Worm (Caenorhabditis elegans) whole organism, L1 larva: ENCODE results near the gene noca-1.

Source experiments
- C04F5.9 ChIP-seq: sonication (generic microtip); optimal IDR thresholded peaks from 2 replicates; lab custom pipeline; 2016; ENCODE audit warnings: missing genetic modification characterization, missing compliant biosample characterization
- C16A3.4 ChIP-seq: fragments of 150-350 bp; optimal IDR thresholded peaks from 2 replicates; lab custom pipeline; 2014; ENCODE audit warnings: missing biosample characterization, missing genetic modification characterization
- C34B4.2 ChIP-seq: sonication (generic microtip); optimal IDR thresholded peaks from 2 replicates; lab custom pipeline; 2017; ENCODE audit warnings: mild to moderate bottlenecking, missing genetic modification characterization, missing compliant biosample characterization
- F16B12.6 ChIP-seq: fragments of 150-350 bp; optimal IDR thresholded peaks from 2 replicates; lab custom pipeline; 2014; ENCODE audit warnings: missing biosample characterization, missing genetic modification characterization
- Y116A8C.19 ChIP-seq: sonication (generic microtip); optimal IDR thresholded peaks from 2 replicates; lab custom pipeline; 2016; ENCODE audit warnings: missing compliant biosample characterization, missing genetic modification characterization, borderline replicate concordance
- alr-1 ChIP-seq: fragments of 200-800 bp; sonication (Bioruptor generic); optimal IDR thresholded peaks from 2 replicates; lab custom pipeline; 2018; ENCODE audit warnings: borderline replicate concordance, mild to moderate bottlenecking, missing genetic modification characterization, missing compliant biosample characterization
- aly-2 ChIP-seq: fragments of 150-350 bp; optimal IDR thresholded peaks from 2 replicates; lab custom pipeline; 2014; ENCODE audit warnings: missing biosample characterization, missing genetic modification characterization
- ama-1 ChIP-seq: fragments of 150-350 bp; optimal IDR thresholded peaks from 2 replicates; lab custom pipeline; 2014
- blmp-1 ChIP-seq: fragments of 150-350 bp; optimal IDR thresholded peaks from 2 replicates; lab custom pipeline; 2014; ENCODE audit warnings: missing biosample characterization, missing genetic modification characterization
- ceh-8 ChIP-seq: fragments of 200-800 bp; sonication (Bioruptor generic); optimal IDR thresholded peaks from 2 replicates; lab custom pipeline; 2018; ENCODE audit warnings: mild to moderate bottlenecking, missing genetic modification characterization, moderate library complexity, missing compliant biosample characterization
- ceh-82 ChIP-seq, 3 experiments: fragments of 150-350 bp in 1 of 3; sonication (generic microtip) in 2 of 3; optimal IDR thresholded peaks; 2 replicates each; lab custom pipeline; 2014 to 2017; ENCODE audit warnings: missing biosample characterization in 3 of 3, missing genetic modification characterization in 3 of 3
- ceh-90 ChIP-seq: sonication (generic microtip); optimal IDR thresholded peaks from 2 replicates; lab custom pipeline; 2016; ENCODE audit warnings: missing genetic modification characterization, missing compliant biosample characterization
- ces-1 ChIP-seq: fragments of 150-350 bp; optimal IDR thresholded peaks from 2 replicates; lab custom pipeline; 2014; ENCODE audit warnings: missing biosample characterization, missing genetic modification reagents, missing genetic modification characterization
- dpl-1 ChIP-seq, 3 experiments: fragments of 150-350 bp in 2 of 3; sonication (generic microtip) in 1 of 3; optimal IDR thresholded peaks; 2 replicates each; lab custom pipeline; 2014 to 2017; ENCODE audit warnings: missing biosample characterization in 3 of 3, missing genetic modification characterization in 3 of 3, missing genetic modification reagents in 3 of 3
- efl-1 ChIP-seq, 4 experiments: fragments of 150-350 bp; optimal IDR thresholded peaks in 3 of 4; peaks in 1 of 4; 1 replicate in 1 of 4; 2 replicates in 3 of 4; lab custom pipeline; 2014; ENCODE audit warnings: missing biosample characterization in 2 of 4, missing genetic modification characterization in 2 of 4, missing genetic modification reagents in 2 of 4
- elt-2 ChIP-seq: sonication (generic microtip); optimal IDR thresholded peaks from 2 replicates; lab custom pipeline; 2016; ENCODE audit warnings: missing genetic modification characterization, mild to moderate bottlenecking, inconsistent platforms, missing compliant biosample characterization, missing genetic modification reagents
- elt-3 ChIP-seq, 6 experiments: fragments of 150-350 bp in 1 of 6; sonication (generic microtip); optimal IDR thresholded peaks; 2 replicates each; lab custom pipeline; 2017 to 2018; ENCODE audit warnings: missing biosample characterization in 6 of 6, missing genetic modification characterization in 6 of 6, inconsistent platforms in 1 of 6
- ets-5 ChIP-seq: fragments of 200-800 bp; sonication (Bioruptor generic); IDR thresholded peaks from 2 replicates; pipeline ENCODE4 v1.3.6; 2022; ENCODE audit warnings: missing genetic modification characterization, missing compliant biosample characterization
- fkh-4 ChIP-seq: sonication (generic microtip); optimal IDR thresholded peaks from 2 replicates; lab custom pipeline; 2016; ENCODE audit warnings: missing compliant biosample characterization, missing genetic modification characterization, borderline replicate concordance
- grh-1 ChIP-seq: fragments of 200-800 bp; sonication (Bioruptor generic); IDR thresholded peaks from 2 replicates; pipeline ENCODE4 v1.3.6; 2022; ENCODE audit warnings: missing genetic modification reagents, missing genetic modification characterization, missing compliant biosample characterization
- hlh-4 ChIP-seq: sonication (generic microtip); optimal IDR thresholded peaks from 2 replicates; lab custom pipeline; 2016; ENCODE audit warnings: mild to moderate bottlenecking, missing genetic modification characterization, missing compliant biosample characterization
- hpl-2 ChIP-seq: fragments of 150-350 bp; optimal IDR thresholded peaks from 2 replicates; lab custom pipeline; 2014; ENCODE audit warnings: missing biosample characterization, missing genetic modification reagents, missing genetic modification characterization
- isw-1 ChIP-seq: fragments of 200-800 bp; sonication (Bioruptor generic); IDR thresholded peaks from 2 replicates; pipeline ENCODE4 v1.3.6; 2022; ENCODE audit warnings: missing genetic modification characterization, missing compliant biosample characterization
- jun-1 ChIP-seq: fragments of 150-350 bp; optimal IDR thresholded peaks from 2 replicates; lab custom pipeline; 2014; ENCODE audit warnings: missing biosample characterization, missing genetic modification reagents, missing genetic modification characterization
- lin-13 ChIP-seq: fragments of 150-350 bp; optimal IDR thresholded peaks from 2 replicates; lab custom pipeline; 2014; ENCODE audit warnings: missing biosample characterization, missing genetic modification reagents, missing genetic modification characterization
- lin-15B ChIP-seq: fragments of 150-350 bp; sonication (generic microtip); optimal IDR thresholded peaks from 3 replicates; lab custom pipeline; 2014; ENCODE audit warnings: missing biosample characterization, missing genetic modification characterization
- lin-39 ChIP-seq: fragments of 150-350 bp; optimal IDR thresholded peaks from 2 replicates; lab custom pipeline; 2014; ENCODE audit warnings: missing biosample characterization, missing genetic modification reagents, missing genetic modification characterization
- lir-3 ChIP-seq: sonication (generic microtip); optimal IDR thresholded peaks from 2 replicates; lab custom pipeline; 2016; ENCODE audit warnings: mild to moderate bottlenecking, missing genetic modification characterization, moderate library complexity, missing compliant biosample characterization; ENCODE audit not compliant: poor library complexity
- mab-9 ChIP-seq: fragments of 200-800 bp; sonication (Bioruptor generic); IDR thresholded peaks from 2 replicates; pipeline ENCODE4 v1.3.6; 2022; ENCODE audit warnings: missing genetic modification reagents, missing genetic modification characterization, missing compliant biosample characterization
- mdl-1 ChIP-seq, 2 experiments: fragments of 150-350 bp; optimal IDR thresholded peaks; 2 replicates each; lab custom pipeline; 2014 to 2017; ENCODE audit warnings: missing biosample characterization in 2 of 2, missing genetic modification characterization in 2 of 2, inconsistent platforms in 1 of 2
- mef-2 ChIP-seq: fragments of 150-350 bp; optimal IDR thresholded peaks from 2 replicates; lab custom pipeline; 2014; ENCODE audit warnings: missing biosample characterization, missing genetic modification characterization
- nhr-12 ChIP-seq: sonication (generic microtip); optimal IDR thresholded peaks from 2 replicates; lab custom pipeline; 2017; ENCODE audit warnings: missing biosample characterization, missing genetic modification characterization
- nhr-28 ChIP-seq: fragments of 150-350 bp; optimal IDR thresholded peaks from 2 replicates; lab custom pipeline; 2014; ENCODE audit warnings: missing biosample characterization, missing genetic modification characterization
- nhr-71 ChIP-seq: sonication (generic microtip); optimal IDR thresholded peaks from 2 replicates; lab custom pipeline; 2016; ENCODE audit warnings: mild to moderate bottlenecking, missing genetic modification characterization, moderate library complexity, missing compliant biosample characterization
- nhr-76 ChIP-seq: sonication (generic microtip); optimal IDR thresholded peaks from 2 replicates; lab custom pipeline; 2017; ENCODE audit warnings: missing biosample characterization, missing genetic modification characterization
- nhr-77 ChIP-seq: fragments of 150-350 bp; optimal IDR thresholded peaks from 2 replicates; lab custom pipeline; 2014; ENCODE audit warnings: missing biosample characterization, missing genetic modification characterization
- nhr-84 ChIP-seq: sonication (generic microtip); optimal IDR thresholded peaks from 2 replicates; lab custom pipeline; 2017; ENCODE audit warnings: missing biosample characterization, missing genetic modification characterization
- nhr-90 ChIP-seq: sonication (generic microtip); optimal IDR thresholded peaks from 2 replicates; lab custom pipeline; 2016; ENCODE audit warnings: mild to moderate bottlenecking, missing genetic modification characterization, missing compliant biosample characterization; ENCODE audit not compliant: poor library complexity
- pag-3 ChIP-seq: sonication (generic microtip); optimal IDR thresholded peaks from 2 replicates; lab custom pipeline; 2017; ENCODE audit warnings: missing genetic modification characterization, mild to moderate bottlenecking, missing compliant biosample characterization, antibody characterized with exemption, borderline replicate concordance; ENCODE audit not compliant: insufficient read depth
- pqm-1 ChIP-seq: sonication (generic microtip); optimal IDR thresholded peaks from 3 replicates; lab custom pipeline; 2017; ENCODE audit warnings: missing biosample characterization, missing genetic modification characterization
- rnt-1 ChIP-seq: sonication (generic microtip); optimal IDR thresholded peaks from 2 replicates; lab custom pipeline; 2016; ENCODE audit warnings: mild to moderate bottlenecking, missing genetic modification characterization, moderate library complexity, missing compliant biosample characterization
- sox-4 ChIP-seq: sonication (generic microtip); optimal IDR thresholded peaks from 2 replicates; lab custom pipeline; 2016; ENCODE audit warnings: missing genetic modification characterization, missing compliant biosample characterization
- sptf-1 ChIP-seq: fragments of 150-350 bp; optimal IDR thresholded peaks from 2 replicates; lab custom pipeline; 2014; ENCODE audit warnings: missing biosample characterization, missing genetic modification characterization
- unc-130 ChIP-seq: fragments of 150-350 bp; optimal IDR thresholded peaks from 2 replicates; lab custom pipeline; 2017; ENCODE audit warnings: missing biosample characterization, missing genetic modification characterization, inconsistent platforms
- unc-62 ChIP-seq: fragments of 150-350 bp; optimal IDR thresholded peaks from 2 replicates; lab custom pipeline; 2014; ENCODE audit warnings: missing biosample characterization, missing genetic modification reagents, missing genetic modification characterization
- zag-1 ChIP-seq: fragments of 150-350 bp; optimal IDR thresholded peaks from 2 replicates; lab custom pipeline; 2014; ENCODE audit warnings: missing biosample characterization, missing genetic modification characterization
- zip-4 ChIP-seq: fragments of 200-800 bp; sonication (Bioruptor generic); optimal IDR thresholded peaks from 2 replicates; lab custom pipeline; 2018; ENCODE audit warnings: mild to moderate bottlenecking, missing genetic modification characterization, moderate library complexity, missing compliant biosample characterization
- ztf-11 ChIP-seq, 2 experiments: sonication (generic microtip); optimal IDR thresholded peaks; 2 replicates each; lab custom pipeline; 2016 to 2017; ENCODE audit warnings: missing genetic modification characterization in 2 of 2, missing biosample characterization in 1 of 2, missing compliant biosample characterization in 1 of 2
- ztf-4 ChIP-seq: fragments of 150-350 bp; optimal IDR thresholded peaks from 2 replicates; lab custom pipeline; 2014; ENCODE audit warnings: missing biosample characterization, missing genetic modification characterization

Gene noca-1

DNA sequence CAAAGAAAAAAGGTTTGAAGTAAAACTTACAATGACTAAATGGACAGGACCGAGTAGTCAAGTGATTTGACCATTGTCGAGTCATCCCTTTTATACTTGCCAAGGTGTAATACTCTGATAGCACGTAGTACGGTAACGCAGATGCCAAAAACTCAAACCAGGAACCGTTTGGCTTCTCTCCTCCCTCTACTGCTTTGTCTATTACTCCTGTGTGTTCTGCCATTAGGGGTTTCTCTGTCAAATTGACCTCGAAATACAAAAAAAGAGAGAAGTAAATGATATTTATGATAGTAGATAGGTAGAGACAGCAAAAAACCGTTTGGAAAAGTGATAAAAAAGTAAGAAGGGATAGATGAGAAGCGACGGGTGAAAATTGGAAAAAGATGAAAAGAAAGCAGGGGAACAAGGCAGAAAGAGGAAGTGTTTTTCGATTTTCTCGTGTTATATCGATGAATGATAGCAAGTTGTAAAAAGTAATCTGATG, 49.5 kb downstream of the noca-1 start, which contains the start of the genes col-159 and col-160 (continued):
- TF ChIP-seq C04F5.9 (tag; lab: Kevin White, UChicago) (no peak), pqm-1 (tag; lab: Kevin White, UChicago) (no peak), ces-1 (GFP tag; lab: Kevin White, UChicago) (no peak), C16A3.4 (tag; lab: Kevin White, UChicago) (no peak), mab-9 (GFP tag; lab: Robert Waterston, UW) (no peak), efl-1 (optimal IDR thresholded peaks at IDR 0.05; lab: Kevin White, UChicago) (no peak), efl-1 (GFP tag; optimal IDR thresholded peaks at IDR 0.05 in 1 of 2; lab: Kevin White, UChicago) (no peak), C34B4.2 (tag; lab: Kevin White, UChicago) (no peak), fkh-4 (tag; lab: Kevin White, UChicago) (no peak), F16B12.6 (tag; lab: Kevin White, UChicago) (no peak), ztf-11 (tag; optimal IDR thresholded peaks at IDR 0.05; lab: Kevin White, UChicago) (no peak), elt-3 (tag; optimal IDR thresholded peaks at IDR 0.05; lab: Kevin White, UChicago) (peak in 3 of 6 experiments; percentile 58 to 84 (median 73)), nhr-76 (tag; lab: Kevin White, UChicago) (no peak), grh-1 (GFP tag; lab: Robert Waterston, UW) (peak; percentile 15; the same call in 1 of the 2 replicates), aly-2 (tag; lab: Kevin White, UChicago) (no peak), Y116A8C.19 (no peak), elt-2 (tag; lab: Kevin White, UChicago) (no peak), isw-1 (GFP tag; lab: Robert Waterston, UW) (no peak), ets-5 (GFP tag; lab: Robert Waterston, UW) (no peak), nhr-28 (tag; lab: Kevin White, UChicago) (no peak), ztf-4 (tag; lab: Kevin White, UChicago) (no peak), ceh-8 (GFP tag; lab: Kevin White, UChicago) (no peak), ceh-82 (tag; optimal IDR thresholded peaks at IDR 0.05; lab: Kevin White, UChicago) (no peak), alr-1 (no peak), zag-1 (tag; lab: Kevin White, UChicago) (no peak), ama-1 (no peak), lin-15B (tag; lab: Kevin White, UChicago) (no peak), lin-13 (no peak), unc-62 (no peak), sox-4 (tag; lab: Kevin White, UChicago) (no peak), nhr-84 (tag; lab: Kevin White, UChicago) (no peak), sptf-1 (tag; lab: Kevin White, UChicago) (no peak), nhr-71 (tag; lab: Kevin White, UChicago) (peak; percentile 60), pag-3 (tag; lab: Kevin White, UChicago) (peak; percentile 96), unc-130 (tag; lab: Kevin White, UChicago) (no peak), blmp-1 (peak; percentile 94), hpl-2 (no peak), nhr-77 (tag; lab: Kevin White, UChicago) (no peak), lin-39 (tag; lab: Kevin White, UChicago) (no peak), mef-2 (tag; lab: Kevin White, UChicago) (no peak), jun-1 (tag; lab: Kevin White, UChicago) (no peak), nhr-90 (tag; lab: Kevin White, UChicago) (peak; percentile 48), mdl-1 (tag; optimal IDR thresholded peaks at IDR 0.05; lab: Kevin White, UChicago) (no peak), dpl-1 (GFP tag; optimal IDR thresholded peaks at IDR 0.05; lab: Kevin White, UChicago) (no peak), ceh-90 (tag; lab: Kevin White, UChicago) (no peak), lir-3 (tag; lab: Kevin White, UChicago) (no peak), nhr-12 (no peak), rnt-1 (tag; lab: Kevin White, UChicago) (no peak), zip-4 (GFP tag; lab: Kevin White, UChicago) (no peak), hlh-4 (tag; lab: Kevin White, UChicago) (no peak)
